Fruit fly (Drosophila melanogaster): ENCODE results near the gene Atg8a.

- no peak for TF ChIP-seq eg (GFP tag; IDR thresholded peaks at IDR 0.05)
- no peak for TF ChIP-seq CG11294 (GFP tag; IDR thresholded peaks at IDR 0.05)
- TF ChIP-seq Sox102F (GFP tag; optimal IDR thresholded peaks at IDR 0.05) = no peak
- no peak for TF ChIP-seq salr (GFP tag; optimal IDR thresholded peaks at IDR 0.05)
- no peak for TF ChIP-seq CG6854 (GFP tag; optimal IDR thresholded peaks at IDR 0.05)
Measured at dm6 chrX:10728541-10728968, 39.6 kb downstream of the Atg8a start.
